Worm (Caenorhabditis elegans) whole organism, L3 larva: ENCODE measurements around the gene C06G3.3.

Experiments
- ama-1 ChIP-seq: fragments of 150-350 bp; optimal IDR thresholded peaks from 2 replicates; lab custom pipeline; 2018
- nhr-28 ChIP-seq: fragments of 150-350 bp; optimal IDR thresholded peaks from 2 replicates; lab custom pipeline; 2014; ENCODE audit warnings: missing biosample characterization, missing genetic modification characterization
- unc-39 ChIP-seq: sonication (generic microtip); optimal IDR thresholded peaks from 4 replicates; lab custom pipeline; 2017; ENCODE audit warnings: missing biosample characterization, missing genetic modification characterization

DNA sequence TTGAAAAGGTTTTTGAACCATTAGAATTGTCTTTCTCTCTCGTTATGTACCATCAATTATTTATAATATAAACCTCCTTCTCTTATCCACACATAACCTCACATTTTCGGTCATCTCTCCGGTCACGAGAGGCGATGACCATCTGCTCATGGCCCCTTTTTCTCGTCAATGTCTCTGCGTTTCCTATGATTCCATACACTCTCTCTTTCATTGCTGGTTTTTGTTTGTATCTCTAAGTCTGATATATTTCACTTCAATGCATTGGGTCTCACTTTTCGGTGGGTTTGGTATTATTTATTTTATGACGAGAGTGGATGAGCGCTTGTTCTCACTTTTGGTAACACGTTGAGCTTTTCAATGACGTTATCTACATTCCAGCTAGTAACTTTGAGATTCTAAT is 12.9 kb upstream of the C06G3.3 start:
- TF ChIP-seq nhr-28 (no peak), unc-39 (no peak), ama-1 (lab: Kevin White, UChicago) (no peak)
